Worm (Caenorhabditis elegans) whole organism, mixed stage, embryonic: ENCODE results near the gene gon-14.
"Not testable (repeated sequence)": the region's sequence is repeated elsewhere in the genome, so short reads cannot be mapped to it uniquely, and the experiment has no call there.

Experiments
- ces-1 ChIP-seq: fragments of 150-350 bp; optimal IDR thresholded peaks from 2 replicates; lab custom pipeline; 2014; ENCODE audit warnings: missing biosample characterization, missing genetic modification reagents, missing genetic modification characterization
- lsy-2 ChIP-seq: fragments of 150-350 bp; optimal IDR thresholded peaks from 2 replicates; lab custom pipeline; 2014; ENCODE audit warnings: missing biosample characterization, missing genetic modification characterization
- nhr-237 ChIP-seq: fragments of 150-350 bp; optimal IDR thresholded peaks from 2 replicates; lab custom pipeline; 2014; ENCODE audit warnings: missing biosample characterization, missing genetic modification characterization
- nhr-28 ChIP-seq: fragments of 150-350 bp; optimal IDR thresholded peaks from 2 replicates; lab custom pipeline; 2014; ENCODE audit warnings: missing biosample characterization, missing genetic modification characterization
- nhr-76 ChIP-seq: sonication (generic microtip); optimal IDR thresholded peaks from 2 replicates; lab custom pipeline; 2017; ENCODE audit warnings: missing biosample characterization, missing genetic modification characterization
- unc-62 ChIP-seq: fragments of 150-350 bp; optimal IDR thresholded peaks from 2 replicates; lab custom pipeline; 2014; ENCODE audit warnings: missing biosample characterization, missing genetic modification reagents, missing genetic modification characterization
- ztf-11 ChIP-seq: fragments of 150-350 bp; optimal IDR thresholded peaks from 2 replicates; lab custom pipeline; 2014; ENCODE audit warnings: missing biosample characterization, missing genetic modification characterization

ce11 chrV:6581762-6582161 lies 29.2 kb downstream of the gon-14 start, which contains the start of gene ZK1055.4:
- TF ChIP-seq ztf-11 (tag; lab: Kevin White, UChicago); nhr-237 (tag; lab: Kevin White, UChicago); ces-1 (GFP tag; lab: Kevin White, UChicago); unc-62 (GFP tag; lab: Kevin White, UChicago); nhr-28 (tag; lab: Kevin White, UChicago); nhr-76 (tag; lab: Kevin White, UChicago); lsy-2: not testable (repeated sequence)
